Fruit fly (Drosophila melanogaster) whole organism, embryonic: Measurements from ENCODE around the gene Ets97D.

ENCODE experiments used
- Bgb ChIP-seq: fragments of 200-800 bp; sonication (Bioruptor generic); IDR thresholded peaks from 2 replicates; pipeline ENCODE4 v1.3.6; 2022; ENCODE audit warnings: missing biosample characterization, missing genetic modification characterization; ENCODE audit not compliant: partially characterized antibody
- CG11085 ChIP-seq: fragments of 200-800 bp; sonication (Bioruptor generic); IDR thresholded peaks from 2 replicates; pipeline ENCODE4 v1.3.6; 2022; ENCODE audit warnings: missing biosample characterization, missing genetic modification characterization
- CG11695 ChIP-seq: fragments of 200-800 bp; sonication (Bioruptor generic); IDR thresholded peaks from 3 replicates; pipeline ENCODE4 v1.3.6; 2022; ENCODE audit warnings: missing biosample characterization, missing genetic modification characterization
- CG15269 ChIP-seq: fragments of 200-800 bp; sonication (Bioruptor generic); optimal IDR thresholded peaks from 2 replicates; lab custom pipeline; 2018; ENCODE audit warnings: missing biosample characterization, mild to moderate bottlenecking, missing genetic modification characterization, moderate library complexity
- CG17361 ChIP-seq: fragments of 200-800 bp; sonication (Bioruptor generic); IDR thresholded peaks from 3 replicates; pipeline ENCODE4 v1.3.6; 2022; ENCODE audit warnings: missing biosample characterization, missing genetic modification characterization
- CG18599 ChIP-seq: fragments of 200-800 bp; sonication (Bioruptor generic); optimal IDR thresholded peaks from 3 replicates; lab custom pipeline; 2017; ENCODE audit warnings: missing biosample characterization, missing genetic modification characterization, mild to moderate bottlenecking, moderate library complexity, missing genetic modification reagents
- CG30020 ChIP-seq: fragments of 200-800 bp; optimal IDR thresholded peaks from 2 replicates; lab custom pipeline; 2019; ENCODE audit warnings: missing biosample characterization, mild to moderate bottlenecking, missing genetic modification characterization, moderate library complexity
- CG31441 ChIP-seq: fragments of 200-800 bp; sonication (Bioruptor generic); IDR thresholded peaks from 2 replicates; pipeline ENCODE4 v1.3.6; 2022; ENCODE audit warnings: missing biosample characterization, missing genetic modification characterization
- CG4820 ChIP-seq: fragments of 200-800 bp; sonication (Bioruptor generic); optimal IDR thresholded peaks from 3 replicates; lab custom pipeline; 2016; ENCODE audit warnings: missing biosample characterization, missing genetic modification characterization
- CG5180 ChIP-seq: fragments of 200-800 bp; sonication (Bioruptor generic); optimal IDR thresholded peaks from 3 replicates; lab custom pipeline; 2017; ENCODE audit warnings: missing biosample characterization, missing genetic modification characterization, mild to moderate bottlenecking, moderate library complexity, missing genetic modification reagents
- CG8478 ChIP-seq: fragments of >200 bp; optimal IDR thresholded peaks from 2 replicates; lab custom pipeline; 2018
- CG8944 ChIP-seq: fragments of 200-800 bp; sonication (Bioruptor generic); optimal IDR thresholded peaks from 3 replicates; lab custom pipeline; 2016; ENCODE audit warnings: missing biosample characterization, missing genetic modification characterization
- Dbx ChIP-seq: fragments of 200-800 bp; sonication (Bioruptor generic); IDR thresholded peaks from 3 replicates; pipeline ENCODE4 v1.3.6; 2022; ENCODE audit warnings: missing biosample characterization, missing genetic modification characterization
- Deaf1 ChIP-seq: fragments of 200-800 bp; optimal IDR thresholded peaks from 3 replicates; lab custom pipeline; 2019; ENCODE audit warnings: missing biosample characterization, mild to moderate bottlenecking, missing genetic modification characterization, moderate library complexity
- Dip2 ChIP-seq: fragments of 200-800 bp; sonication (Bioruptor generic); IDR thresholded peaks from 2 replicates; pipeline ENCODE4 v1.3.6; 2022; ENCODE audit warnings: missing biosample characterization, missing genetic modification characterization
- Drgx ChIP-seq: fragments of 200-800 bp; sonication (Bioruptor generic); IDR thresholded peaks from 2 replicates; pipeline ENCODE4 v1.3.6; 2022; ENCODE audit warnings: missing biosample characterization, missing genetic modification characterization
- E2f1 ChIP-seq: fragments of 200-800 bp; sonication (Bioruptor generic); IDR thresholded peaks from 2 replicates; pipeline ENCODE4 v1.3.6; 2022; ENCODE audit warnings: missing biosample characterization, missing genetic modification characterization
- ERR ChIP-seq: fragments of 200-800 bp; sonication (Bioruptor generic); optimal IDR thresholded peaks from 2 replicates; lab custom pipeline; 2016; ENCODE audit warnings: missing biosample characterization, missing genetic modification characterization
- Gug ChIP-seq: fragments of 200-800 bp; sonication (Bioruptor generic); IDR thresholded peaks from 4 replicates; pipeline ENCODE4 v1.3.6; 2022; ENCODE audit warnings: missing biosample characterization, missing genetic modification characterization
- Hr51 ChIP-seq, 2 experiments: fragments of 200-800 bp; sonication (Bioruptor generic); optimal IDR thresholded peaks; 2 replicates in 1 of 2; 3 replicates in 1 of 2; lab custom pipeline; 2016 to 2018; ENCODE audit warnings: missing biosample characterization in 2 of 2, missing genetic modification characterization in 2 of 2, mild to moderate bottlenecking in 1 of 2, moderate library complexity in 1 of 2
- Jarid2 ChIP-seq: fragments of 200-800 bp; sonication (Bioruptor generic); optimal IDR thresholded peaks from 3 replicates; lab custom pipeline; 2017; ENCODE audit warnings: mild to moderate bottlenecking, missing biosample characterization, missing genetic modification reagents, missing genetic modification characterization
- Lhr ChIP-seq: fragments of 200-800 bp; sonication (Bioruptor generic); optimal IDR thresholded peaks from 3 replicates; lab custom pipeline; 2017; ENCODE audit warnings: mild to moderate bottlenecking, missing biosample characterization, missing genetic modification reagents, missing genetic modification characterization
- MESR4 ChIP-seq: fragments of 200-800 bp; sonication (Bioruptor generic); optimal IDR thresholded peaks from 2 replicates; lab custom pipeline; 2018; ENCODE audit warnings: missing biosample characterization, mild to moderate bottlenecking, missing genetic modification characterization, moderate library complexity
- Med ChIP-seq: fragments of 200-800 bp; sonication (Bioruptor generic); peaks from one replicate; lab custom pipeline; 2016; ENCODE audit warnings: missing biosample characterization, missing genetic modification characterization, mild to moderate bottlenecking, inconsistent platforms, moderate library complexity
- Opbp ChIP-seq: fragments of 200-800 bp; sonication (Bioruptor generic); IDR thresholded peaks from 3 replicates; pipeline ENCODE4 v1.3.6; 2022; ENCODE audit warnings: missing biosample characterization, missing genetic modification characterization; ENCODE audit not compliant: partially characterized antibody
- Ptx1 ChIP-seq: fragments of 200-800 bp; sonication (Bioruptor generic); IDR thresholded peaks from 2 replicates; pipeline ENCODE4 v1.3.6; 2022; ENCODE audit warnings: missing biosample characterization, missing genetic modification characterization
- Rx ChIP-seq: fragments of 200-800 bp; sonication (Bioruptor generic); IDR thresholded peaks from 2 replicates; pipeline ENCODE4 v1.3.6; 2022; ENCODE audit warnings: missing biosample characterization, missing genetic modification characterization
- Sin3A ChIP-seq: fragments of >200 bp; optimal IDR thresholded peaks from 2 replicates; lab custom pipeline; 2018
- Sox102F ChIP-seq: fragments of 200-800 bp; sonication (Bioruptor generic); optimal IDR thresholded peaks from 2 replicates; lab custom pipeline; 2018; ENCODE audit warnings: missing biosample characterization, mild to moderate bottlenecking, missing genetic modification characterization, moderate library complexity
- Spps ChIP-seq: fragments of 200-800 bp; sonication (Bioruptor generic); optimal IDR thresholded peaks from 2 replicates; lab custom pipeline; 2018; ENCODE audit warnings: missing biosample characterization, mild to moderate bottlenecking, missing genetic modification characterization
- Vsx1 ChIP-seq: fragments of 200-800 bp; sonication (Bioruptor generic); optimal IDR thresholded peaks from 2 replicates; lab custom pipeline; 2017; ENCODE audit warnings: missing biosample characterization, mild to moderate bottlenecking, missing genetic modification characterization, missing genetic modification reagents
- chinmo ChIP-seq: fragments of 200-800 bp; sonication (Bioruptor generic); IDR thresholded peaks from 4 replicates; pipeline ENCODE4 v1.3.6; 2022; ENCODE audit warnings: missing biosample characterization, missing genetic modification characterization; ENCODE audit not compliant: partially characterized antibody
- ci ChIP-seq: fragments of 200-800 bp; sonication (Bioruptor generic); IDR thresholded peaks from 3 replicates; pipeline ENCODE4 v1.3.6; 2022; ENCODE audit warnings: missing biosample characterization, missing genetic modification characterization
- crol ChIP-seq: fragments of 200-800 bp; sonication (Bioruptor generic); IDR thresholded peaks from 2 replicates; pipeline ENCODE4 v1.3.6; 2022; ENCODE audit warnings: missing biosample characterization, missing genetic modification characterization
- dmrt99B ChIP-seq: fragments of 200-800 bp; sonication (Bioruptor generic); optimal IDR thresholded peaks from 2 replicates; lab custom pipeline; 2018; ENCODE audit warnings: missing biosample characterization, mild to moderate bottlenecking, missing genetic modification characterization, moderate library complexity
- ftz-f1 ChIP-seq: fragments of 200-800 bp; sonication (Bioruptor generic); optimal IDR thresholded peaks from 2 replicates; lab custom pipeline; 2016; ENCODE audit warnings: missing biosample characterization, missing genetic modification characterization
- fu2 ChIP-seq: fragments of 200-800 bp; sonication (Bioruptor generic); optimal IDR thresholded peaks from 2 replicates; lab custom pipeline; 2016; ENCODE audit warnings: missing biosample characterization, missing genetic modification characterization
- gem ChIP-seq: fragments of 200-800 bp; sonication (Bioruptor generic); optimal IDR thresholded peaks from 2 replicates; lab custom pipeline; 2019; ENCODE audit warnings: missing biosample characterization, mild to moderate bottlenecking, missing genetic modification characterization, moderate library complexity
- grau ChIP-seq: fragments of 200-800 bp; optimal IDR thresholded peaks from 3 replicates; lab custom pipeline; 2019; ENCODE audit warnings: missing biosample characterization, mild to moderate bottlenecking, missing genetic modification characterization, moderate library complexity
- lab ChIP-seq: fragments of 200-800 bp; sonication (Bioruptor generic); optimal IDR thresholded peaks from 3 replicates; lab custom pipeline; 2017; ENCODE audit warnings: missing biosample characterization, missing genetic modification characterization, mild to moderate bottlenecking, moderate library complexity, missing genetic modification reagents
- oc ChIP-seq: fragments of 200-800 bp; sonication (Bioruptor generic); optimal IDR thresholded peaks from 2 replicates; lab custom pipeline; 2018; ENCODE audit warnings: missing biosample characterization, mild to moderate bottlenecking, missing genetic modification characterization, moderate library complexity
- schlank ChIP-seq: fragments of 200-800 bp; sonication (Bioruptor generic); optimal IDR thresholded peaks from 2 replicates; lab custom pipeline; 2018; ENCODE audit warnings: missing biosample characterization, mild to moderate bottlenecking, missing genetic modification characterization
- sd ChIP-seq: fragments of 200-800 bp; sonication (Bioruptor generic); optimal IDR thresholded peaks from 3 replicates; lab custom pipeline; 2018; ENCODE audit warnings: missing biosample characterization, mild to moderate bottlenecking, missing genetic modification characterization, moderate library complexity
- sens ChIP-seq: fragments of 200-800 bp; sonication (Bioruptor generic); peaks from one replicate; lab custom pipeline; 2016; ENCODE audit warnings: missing biosample characterization, missing genetic modification characterization
- sr ChIP-seq: fragments of 200-800 bp; sonication (Bioruptor generic); IDR thresholded peaks from 3 replicates; pipeline ENCODE4 v1.3.6; 2022; ENCODE audit warnings: missing biosample characterization, missing genetic modification characterization
- vnd ChIP-seq: fragments of 200-800 bp; sonication (Bioruptor generic); IDR thresholded peaks from 3 replicates; pipeline ENCODE4 v1.3.6; 2022; ENCODE audit warnings: missing biosample characterization, missing genetic modification characterization; ENCODE audit not compliant: partially characterized antibody
- vvl ChIP-seq: fragments of 200-800 bp; sonication (Bioruptor generic); IDR thresholded peaks from 2 replicates; pipeline ENCODE4 v1.3.6; 2022; ENCODE audit warnings: missing biosample characterization, missing genetic modification characterization

Gene Ets97D

dm6 chr3R:26892764-26893163, 19.9 kb downstream of the Ets97D start (continued):
- TF ChIP-seq CG17361 (0 out of 3 replicates have a peak, but pooled peaks have one; percentile 23), Rx (GFP tag; lab: Robert Waterston, UW) (peak; percentile 14; the same call in 1 of the 2 replicates), E2f1 (GFP tag; lab: Robert Waterston, UW) (0 out of 2 replicates have a peak, but pooled peaks have one; percentile 17), schlank (tag; lab: Kevin White, UChicago) (no peak)
- TF ChIP-seq, all 482 proteins: peak for 115

dm6 chr3R:26890499-26890898, 22.2 kb downstream of the Ets97D start:
- TF ChIP-seq sens (GFP tag; lab: Kevin White, UChicago), result peak; percentile 29
- TF ChIP-seq oc (tag; lab: Kevin White, UChicago), result peak; percentile 90
- 0 out of 4 replicates have a peak, but pooled peaks have one; percentile 17 for TF ChIP-seq chinmo (GFP tag; lab: Robert Waterston, UW)
- peak; percentile 75 for TF ChIP-seq sd
- TF ChIP-seq Vsx1 (GFP tag; lab: Kevin White, UChicago), result no peak
- TF ChIP-seq ci (GFP tag; lab: Robert Waterston, UW), result 0 out of 3 replicates have a peak, but pooled peaks have one; percentile 41
- TF ChIP-seq CG8478, result no peak
- TF ChIP-seq, all 482 proteins: peak for 5

- TF ChIP-seq CG11085 (GFP tag; lab: Robert Waterston, UW), result no peak
- TF ChIP-seq dmrt99B (tag; lab: Kevin White, UChicago), result peak; percentile 20
- peak in 1 of 2 experiments; percentile 32 for TF ChIP-seq Hr51 (GFP tag; optimal IDR thresholded peaks at IDR 0.05; lab: Kevin White, UChicago)
- peak; percentile 15 for TF ChIP-seq lab
- no peak for TF ChIP-seq CG8944
- TF ChIP-seq sr (GFP tag; lab: Robert Waterston, UW), result no peak
- no peak for TF ChIP-seq CG18599 (GFP tag; lab: Kevin White, UChicago)
- TF ChIP-seq vvl (GFP tag; lab: Robert Waterston, UW), result 0 out of 2 replicates have a peak, but pooled peaks have one; percentile 18
- TF ChIP-seq CG15269, result peak; percentile 12
- TF ChIP-seq Gug (GFP tag; lab: Robert Waterston, UW), result no peak
- TF ChIP-seq sens (GFP tag; lab: Kevin White, UChicago), result no peak
- 0 out of 2 replicates have a peak, but pooled peaks have one; percentile 22 for TF ChIP-seq CG31441
- no peak for TF ChIP-seq Deaf1 (tag; lab: Kevin White, UChicago)
- TF ChIP-seq gem (tag; lab: Kevin White, UChicago), result peak; percentile 5
- TF ChIP-seq Opbp (GFP tag; lab: Robert Waterston, UW), result no peak
- TF ChIP-seq Dip2 (GFP tag; lab: Robert Waterston, UW), result no peak
- TF ChIP-seq oc (tag; lab: Kevin White, UChicago), result no peak
- TF ChIP-seq grau (tag; lab: Kevin White, UChicago), result peak; percentile 7
- TF ChIP-seq vnd (GFP tag; lab: Robert Waterston, UW), result no peak
- TF ChIP-seq Spps (tag; lab: Kevin White, UChicago), result no peak
- no peak for TF ChIP-seq Sin3A (lab: Kevin White, UChicago)
- TF ChIP-seq Ptx1 (GFP tag; lab: Robert Waterston, UW), result peak; percentile 37; the same call in 1 of the 2 replicates
- no peak for TF ChIP-seq Lhr (GFP tag; lab: Kevin White, UChicago)
- TF ChIP-seq CG30020 (tag; lab: Kevin White, UChicago), result no peak
- TF ChIP-seq fu2 (GFP tag; lab: Kevin White, UChicago), result no peak
- peak; percentile 68; the same call in 1 of the 2 replicates for TF ChIP-seq Drgx (GFP tag; lab: Robert Waterston, UW)
- no peak for TF ChIP-seq CG11695 (GFP tag; lab: Robert Waterston, UW)
- no peak for TF ChIP-seq ERR (GFP tag; lab: Kevin White, UChicago)
- no peak for TF ChIP-seq crol (GFP tag; lab: Robert Waterston, UW)
- TF ChIP-seq Jarid2 (GFP tag; lab: Kevin White, UChicago), result no peak
- no peak for TF ChIP-seq MESR4 (GFP tag; lab: Kevin White, UChicago)
- no peak for TF ChIP-seq Dbx
- no peak for TF ChIP-seq ftz-f1 (GFP tag; lab: Kevin White, UChicago)
- no peak for TF ChIP-seq CG4820 (GFP tag; lab: Kevin White, UChicago)
- TF ChIP-seq CG5180 (GFP tag; lab: Kevin White, UChicago), result no peak
- TF ChIP-seq Med (GFP tag; lab: Kevin White, UChicago), result peak; percentile 28
- no peak for TF ChIP-seq Bgb (GFP tag; lab: Robert Waterston, UW)
- peak; percentile 28 for TF ChIP-seq Sox102F
Measured at dm6 chr3R:26890088-26890487, 22.6 kb downstream of the Ets97D start.
